Fruit fly (Drosophila melanogaster) whole organism, adult: Measurements from ENCODE around the gene Eato.

Experiments
- CG11617 ChIP-seq: fragments of 200-800 bp; sonication (Bioruptor generic); optimal IDR thresholded peaks from 2 replicates; lab custom pipeline; 2017; ENCODE audit warnings: mild to moderate bottlenecking, missing biosample characterization, missing genetic modification reagents, missing genetic modification characterization
- CG12768 ChIP-seq: fragments of 200-800 bp; sonication (Bioruptor generic); optimal IDR thresholded peaks from 2 replicates; lab custom pipeline; 2017; ENCODE audit warnings: missing biosample characterization, missing genetic modification characterization, mild to moderate bottlenecking, moderate library complexity, missing genetic modification reagents
- CG14711 ChIP-seq: fragments of 200-800 bp; sonication (Bioruptor generic); optimal IDR thresholded peaks from 2 replicates; lab custom pipeline; 2018; ENCODE audit warnings: missing biosample characterization, mild to moderate bottlenecking, missing genetic modification characterization, moderate library complexity
- CG1620 ChIP-seq: fragments of 200-800 bp; sonication (Bioruptor generic); optimal IDR thresholded peaks from 2 replicates; lab custom pipeline; 2016; ENCODE audit warnings: missing biosample characterization, missing genetic modification characterization
- CG33017 ChIP-seq: fragments of 200-800 bp; sonication (Bioruptor generic); optimal IDR thresholded peaks from 2 replicates; lab custom pipeline; 2018; ENCODE audit warnings: missing biosample characterization, mild to moderate bottlenecking, missing genetic modification characterization, moderate library complexity
- CG5204 ChIP-seq: fragments of 200-800 bp; sonication (Bioruptor generic); optimal IDR thresholded peaks from 2 replicates; lab custom pipeline; 2016; ENCODE audit warnings: missing biosample characterization, missing genetic modification characterization
- CG7045 ChIP-seq: fragments of 200-800 bp; sonication (Bioruptor generic); optimal IDR thresholded peaks from 2 replicates; lab custom pipeline; 2017; ENCODE audit warnings: missing biosample characterization, mild to moderate bottlenecking, missing genetic modification characterization
- CG7101 ChIP-seq: fragments of 200-800 bp; sonication (Bioruptor generic); optimal IDR thresholded peaks from 2 replicates; lab custom pipeline; 2018; ENCODE audit warnings: missing biosample characterization, mild to moderate bottlenecking, missing genetic modification characterization, moderate library complexity
- Clk ChIP-seq: fragments of 200-800 bp; sonication (Bioruptor generic); optimal IDR thresholded peaks from 2 replicates; lab custom pipeline; 2017; ENCODE audit warnings: missing biosample characterization, missing genetic modification characterization
- Crg-1 ChIP-seq: fragments of 200-800 bp; sonication (Bioruptor generic); optimal IDR thresholded peaks from 2 replicates; lab custom pipeline; 2016; ENCODE audit warnings: missing biosample characterization, missing genetic modification characterization
- Hr96 ChIP-seq: fragments of 200-800 bp; sonication (Bioruptor generic); optimal IDR thresholded peaks from 2 replicates; lab custom pipeline; 2016; ENCODE audit warnings: missing biosample characterization, missing genetic modification characterization
- Mnt ChIP-seq: fragments of 200-800 bp; sonication (Bioruptor generic); optimal IDR thresholded peaks from 2 replicates; lab custom pipeline; 2016; ENCODE audit warnings: missing biosample characterization, mild to moderate bottlenecking, missing genetic modification characterization
- bab1 ChIP-seq: fragments of 200-800 bp; sonication (Bioruptor generic); optimal IDR thresholded peaks from 3 replicates; lab custom pipeline; 2019; ENCODE audit warnings: missing biosample characterization, mild to moderate bottlenecking, missing genetic modification characterization, moderate library complexity
- cic ChIP-seq: fragments of 200-800 bp; sonication (Bioruptor generic); optimal IDR thresholded peaks from 2 replicates; lab custom pipeline; 2017; ENCODE audit warnings: missing biosample characterization, mild to moderate bottlenecking, missing genetic modification characterization, moderate library complexity
- cnc ChIP-seq, 2 experiments: fragments of >200 bp; optimal IDR thresholded peaks; 2 replicates each; lab custom pipeline; 2017
- kay ChIP-seq: fragments of 200-800 bp; sonication (Bioruptor generic); peaks from one replicate; lab custom pipeline; 2016; ENCODE audit warnings: missing biosample characterization, missing genetic modification characterization, borderline replicate concordance
- ovo ChIP-seq: fragments of 200-800 bp; sonication (Bioruptor generic); optimal IDR thresholded peaks from 2 replicates; lab custom pipeline; 2016; ENCODE audit warnings: missing biosample characterization, missing genetic modification characterization
- pad ChIP-seq: fragments of 200-800 bp; sonication (Bioruptor generic); optimal IDR thresholded peaks from 3 replicates; lab custom pipeline; 2017; ENCODE audit warnings: missing biosample characterization, missing genetic modification characterization, mild to moderate bottlenecking, moderate library complexity, missing genetic modification reagents
- tj ChIP-seq: fragments of 200-800 bp; sonication (Bioruptor generic); optimal IDR thresholded peaks from 3 replicates; lab custom pipeline; 2017; ENCODE audit warnings: missing biosample characterization, mild to moderate bottlenecking, missing genetic modification characterization, moderate library complexity
- toe ChIP-seq: fragments of 200-800 bp; sonication (Bioruptor generic); optimal IDR thresholded peaks from 2 replicates; lab custom pipeline; 2016; ENCODE audit warnings: missing biosample characterization, missing genetic modification characterization

Gene Eato

dm6 chr2L:13776928-13777686 is 6.8 kb upstream of the Eato start:
- no peak for TF ChIP-seq CG11617
- no peak for TF ChIP-seq CG14711

dm6 chr2L:13778648-13779047 is 5.2 kb upstream of the Eato start:
- TF ChIP-seq CG12768 (GFP tag; lab: Kevin White, UChicago), result no peak
- TF ChIP-seq CG14711, result peak; percentile 1
- peak; percentile 53 for TF ChIP-seq CG7101
- no peak for TF ChIP-seq kay (GFP tag; lab: Kevin White, UChicago)
- peak; percentile 52 for TF ChIP-seq CG33017
- TF ChIP-seq CG5204 (GFP tag; lab: Kevin White, UChicago), result peak; percentile 60
- no peak for TF ChIP-seq cnc (optimal IDR thresholded peaks at IDR 0.05; lab: Kevin White, UChicago)
- TF ChIP-seq bab1 (GFP tag; lab: Kevin White, UChicago), result peak; percentile 15
- no peak for TF ChIP-seq Crg-1 (GFP tag; lab: Kevin White, UChicago)
- TF ChIP-seq Hr96 (GFP tag; lab: Kevin White, UChicago), result peak; percentile 17
- no peak for TF ChIP-seq Clk (GFP tag; lab: Kevin White, UChicago)
- TF ChIP-seq CG1620 (GFP tag; lab: Kevin White, UChicago), result no peak
- no peak for TF ChIP-seq cic (GFP tag; lab: Kevin White, UChicago)
- peak; percentile 10 for TF ChIP-seq tj (GFP tag; lab: Kevin White, UChicago)
- TF ChIP-seq pad (GFP tag; lab: Kevin White, UChicago), result no peak
- TF ChIP-seq toe, result peak; percentile 23
- TF ChIP-seq CG11617, result peak; percentile 22
- TF ChIP-seq Mnt (GFP tag; lab: Kevin White, UChicago), result no peak
- TF ChIP-seq ovo (GFP tag; lab: Kevin White, UChicago), result no peak
- peak; percentile 75 for TF ChIP-seq CG7045 (GFP tag; lab: Kevin White, UChicago)

dm6 chr2L:13779162-13779561 is 4.7 kb upstream of the Eato start:
- TF ChIP-seq cnc (optimal IDR thresholded peaks at IDR 0.05; lab: Kevin White, UChicago), result no peak
- TF ChIP-seq CG7045 (GFP tag; lab: Kevin White, UChicago), result no peak
- TF ChIP-seq CG14711, result no peak
- TF ChIP-seq Hr96 (GFP tag; lab: Kevin White, UChicago), result no peak
- no peak for TF ChIP-seq ovo (GFP tag; lab: Kevin White, UChicago)

- TF ChIP-seq cic (GFP tag; lab: Kevin White, UChicago) (peak; percentile 100), Hr96 (GFP tag; lab: Kevin White, UChicago) (no peak), CG1620 (GFP tag; lab: Kevin White, UChicago) (no peak), CG12768 (GFP tag; lab: Kevin White, UChicago) (no peak), CG7045 (GFP tag; lab: Kevin White, UChicago) (no peak), CG7101 (no peak), toe (no peak), kay (GFP tag; lab: Kevin White, UChicago) (no peak), Crg-1 (GFP tag; lab: Kevin White, UChicago) (no peak), Mnt (GFP tag; lab: Kevin White, UChicago) (peak; percentile 100), CG14711 (no peak), CG11617 (no peak), ovo (GFP tag; lab: Kevin White, UChicago) (peak; percentile 57), CG5204 (GFP tag; lab: Kevin White, UChicago) (no peak), cnc (optimal IDR thresholded peaks at IDR 0.05; lab: Kevin White, UChicago) (no peak), bab1 (GFP tag; lab: Kevin White, UChicago) (no peak), Clk (GFP tag; lab: Kevin White, UChicago) (no peak), CG33017 (no peak), pad (GFP tag; lab: Kevin White, UChicago) (no peak), tj (GFP tag; lab: Kevin White, UChicago) (peak; percentile 84)
Measured at dm6 chr2L:13779795-13780108, 4.1 kb upstream of the Eato start.

- no peak for TF ChIP-seq toe
- peak; percentile 29 for TF ChIP-seq tj (GFP tag; lab: Kevin White, UChicago)
- TF ChIP-seq cic (GFP tag; lab: Kevin White, UChicago), result no peak
- TF ChIP-seq bab1 (GFP tag; lab: Kevin White, UChicago), result peak; percentile 65
- peak; percentile 84 for TF ChIP-seq CG7101
- TF ChIP-seq Clk (GFP tag; lab: Kevin White, UChicago), result peak; percentile 70
- no peak for TF ChIP-seq Mnt (GFP tag; lab: Kevin White, UChicago)
- TF ChIP-seq CG33017, result peak; percentile 86
- peak; percentile 72 for TF ChIP-seq pad (GFP tag; lab: Kevin White, UChicago)
- TF ChIP-seq CG1620 (GFP tag; lab: Kevin White, UChicago), result peak; percentile 27
- peak; percentile 80 for TF ChIP-seq CG14711
- TF ChIP-seq CG12768 (GFP tag; lab: Kevin White, UChicago), result peak; percentile 71
- peak; percentile 92 for TF ChIP-seq CG11617
- peak; percentile 84 for TF ChIP-seq CG7045 (GFP tag; lab: Kevin White, UChicago)
Measured at dm6 chr2L:13780109-13780947, 3.6 kb upstream of the Eato start, which contains the start of the genes CG9008 and p38b. Gene CG9008, minus strand, starts transcription at chr2L:13780165. Gene p38b, plus strand, starts transcription at chr2L:13780689.
